Worm (Caenorhabditis elegans): Measurements from ENCODE around the gene mep-1.

DNA sequence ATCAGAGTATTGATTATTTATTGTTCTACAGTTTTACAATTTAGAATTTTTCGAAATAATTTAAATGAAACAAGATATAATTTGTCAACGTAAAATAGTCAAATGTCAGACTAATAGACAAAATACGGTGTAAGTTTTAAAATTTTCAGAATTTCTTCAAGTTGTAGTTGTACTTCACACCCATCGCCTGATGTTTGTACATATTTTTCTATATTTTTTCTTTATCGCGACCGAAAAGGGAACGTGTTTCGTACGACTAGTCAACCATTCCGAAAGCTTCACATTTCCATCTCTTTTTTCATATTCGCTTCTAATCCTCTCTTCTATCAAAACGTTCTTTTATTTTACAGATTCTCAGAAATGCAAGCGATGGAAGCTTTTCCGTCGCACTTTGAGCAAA is 20.0 kb upstream of the mep-1 start, which contains the start of gene twk-25:
- TF ChIP-seq ama-1 (optimal IDR thresholded peaks at IDR 0.05) (no peak), unc-62 (GFP tag; optimal IDR thresholded peaks at IDR 0.05) (no peak), unc-98 (GFP tag; IDR thresholded peaks at IDR 0.05) (no peak), fkh-10 (GFP tag; optimal IDR thresholded peaks at IDR 0.05) (no peak), dpl-1 (GFP tag; optimal IDR thresholded peaks at IDR 0.05) (no peak), nhr-19 (GFP tag; conservative IDR thresholded peaks at IDR 0.05) (no peak), aly-2 (tag; optimal IDR thresholded peaks at IDR 0.05) (no peak), tbx-2 (tag; optimal IDR thresholded peaks at IDR 0.05) (no peak), elt-3 (tag; optimal IDR thresholded peaks at IDR 0.05) (no peak), nhr-71 (tag; optimal IDR thresholded peaks at IDR 0.05) (no peak), lsy-2 (tag; optimal IDR thresholded peaks at IDR 0.05) (no peak)

Measured in whole organism, L1 larva.